Fruit fly (Drosophila melanogaster): ENCODE results near the gene CG13373.
"Not testable (repeated sequence)": the region's sequence is repeated elsewhere in the genome, so short reads cannot be mapped to it uniquely, and the experiment has no call there.

DNA sequence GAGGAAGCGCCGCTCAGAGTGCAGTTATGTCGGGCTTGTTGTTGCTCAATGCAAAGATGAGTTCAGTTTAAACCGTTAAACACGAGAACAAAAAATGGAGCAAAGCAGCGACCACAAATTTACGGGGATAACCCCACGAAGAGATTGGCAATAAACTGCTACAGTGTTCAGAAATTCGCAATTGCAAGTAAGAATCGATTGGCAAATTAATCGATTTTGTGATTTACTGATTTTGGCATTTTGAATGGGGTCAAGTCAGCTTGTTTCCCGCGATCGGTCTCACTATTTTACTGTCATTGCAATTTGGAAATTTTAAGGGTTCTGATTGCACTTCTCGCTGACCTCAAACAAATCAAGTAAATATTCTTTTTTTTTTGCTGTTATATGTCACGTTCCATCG lies 4.9 kb downstream of the CG13373 start, which contains the start of gene CG3176:
- not testable (repeated sequence) for TF ChIP-seq psq, Myc, Sin3A (optimal IDR thresholded peaks at IDR 0.05)
